Fruit fly (Drosophila melanogaster): ENCODE results near the gene CG8925.

- no peak for TF ChIP-seq OdsH (GFP tag; optimal IDR thresholded peaks at IDR 0.05)
- TF ChIP-seq eg (GFP tag; IDR thresholded peaks at IDR 0.05): no peak
- TF ChIP-seq salr (GFP tag; optimal IDR thresholded peaks at IDR 0.05): no peak
- TF ChIP-seq acj6 (GFP tag; optimal IDR thresholded peaks at IDR 0.05): no peak
- no peak for TF ChIP-seq Sox14 (GFP tag; optimal IDR thresholded peaks at IDR 0.05)
- TF ChIP-seq CG3032 (tag; optimal IDR thresholded peaks at IDR 0.05): no peak
- TF ChIP-seq CG11294 (GFP tag; IDR thresholded peaks at IDR 0.05): no peak
- no peak for TF ChIP-seq Ets96B (tag; optimal IDR thresholded peaks at IDR 0.05)
- TF ChIP-seq CG7368 (GFP tag; optimal IDR thresholded peaks at IDR 0.05): peak; percentile 3
- TF ChIP-seq dac (GFP tag; optimal IDR thresholded peaks at IDR 0.05): no peak
Measured at dm6 chr3R:16225760-16226159, 54.0 kb downstream of the CG8925 start.
